Fruit fly (Drosophila melanogaster): Measurements from ENCODE around the gene Sox21b.

DNA sequence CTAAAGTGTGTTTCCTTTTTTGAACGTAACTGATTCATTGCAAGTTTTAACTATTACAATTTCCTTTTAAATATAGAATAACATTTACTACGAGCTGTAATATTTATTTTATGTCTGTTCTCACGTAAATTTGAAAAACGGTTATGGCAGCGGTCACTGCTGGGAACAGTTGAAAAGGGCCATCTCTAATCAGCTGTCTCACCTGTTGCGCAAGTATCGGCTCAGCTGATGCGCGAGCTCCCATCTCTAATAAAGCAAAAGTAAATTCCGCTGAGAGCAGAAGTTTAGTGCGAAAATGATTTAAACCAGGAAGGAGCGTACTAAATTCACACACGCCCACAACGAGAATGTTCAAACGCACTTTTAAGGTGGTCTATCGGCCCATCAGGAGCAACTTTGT lies 59.5 kb downstream of the Sox21b start, which contains the start of gene Pex1:
- TF ChIP-seq CG12768 (GFP tag; optimal IDR thresholded peaks at IDR 0.05) (no peak), Mnt (GFP tag; optimal IDR thresholded peaks at IDR 0.05) (no peak), bab1 (GFP tag; optimal IDR thresholded peaks at IDR 0.05) (peak; percentile 63), tj (GFP tag; optimal IDR thresholded peaks at IDR 0.05) (peak; percentile 60), cic (GFP tag; optimal IDR thresholded peaks at IDR 0.05) (no peak), CG7101 (tag; optimal IDR thresholded peaks at IDR 0.05) (no peak), kay (GFP tag; ENCODE audit: borderline replicate concordance) (no peak), pad (GFP tag; optimal IDR thresholded peaks at IDR 0.05) (no peak), CG14711 (tag; optimal IDR thresholded peaks at IDR 0.05) (no peak), toe (GFP tag; optimal IDR thresholded peaks at IDR 0.05) (no peak), cnc (optimal IDR thresholded peaks at IDR 0.05) (no peak)

All from whole organism, adult.